Worm (Caenorhabditis elegans) whole organism, L1 larva: ENCODE data around the gene C53A3.4.
A peak's percentile ranks its signal among the peaks of the same experiment; 100 is the strongest.

Experiments
- C04F5.9 ChIP-seq: sonication (generic microtip); optimal IDR thresholded peaks from 2 replicates; lab custom pipeline; 2016; ENCODE audit warnings: missing genetic modification characterization, missing compliant biosample characterization
- aha-1 ChIP-seq: fragments of 150-350 bp; optimal IDR thresholded peaks from 2 replicates; lab custom pipeline; 2014; ENCODE audit warnings: missing biosample characterization, missing genetic modification characterization
- ceh-63 ChIP-seq: fragments of 200-800 bp; sonication (Bioruptor generic); optimal IDR thresholded peaks from 2 replicates; lab custom pipeline; 2018; ENCODE audit warnings: mild to moderate bottlenecking, missing genetic modification characterization, missing compliant biosample characterization
- ceh-8 ChIP-seq: fragments of 200-800 bp; sonication (Bioruptor generic); optimal IDR thresholded peaks from 2 replicates; lab custom pipeline; 2018; ENCODE audit warnings: mild to moderate bottlenecking, missing genetic modification characterization, moderate library complexity, missing compliant biosample characterization
- dpl-1 ChIP-seq, 3 experiments: fragments of 150-350 bp in 2 of 3; sonication (generic microtip) in 1 of 3; optimal IDR thresholded peaks; 2 replicates each; lab custom pipeline; 2014 to 2017; ENCODE audit warnings: missing biosample characterization in 3 of 3, missing genetic modification characterization in 3 of 3, missing genetic modification reagents in 3 of 3
- efl-1 ChIP-seq, 4 experiments: fragments of 150-350 bp; optimal IDR thresholded peaks in 3 of 4; peaks in 1 of 4; 1 replicate in 1 of 4; 2 replicates in 3 of 4; lab custom pipeline; 2014; ENCODE audit warnings: missing biosample characterization in 2 of 4, missing genetic modification characterization in 2 of 4, missing genetic modification reagents in 2 of 4
- efl-3 ChIP-seq: fragments of 200-800 bp; sonication (Bioruptor generic); optimal IDR thresholded peaks from 2 replicates; lab custom pipeline; 2018; ENCODE audit warnings: mild to moderate bottlenecking, missing genetic modification characterization, missing compliant biosample characterization
- egl-27 ChIP-seq, 2 experiments: fragments of 150-350 bp in 1 of 2; sonication (generic microtip); optimal IDR thresholded peaks; 3 replicates each; lab custom pipeline; 2017 to 2018; ENCODE audit warnings: missing biosample characterization in 2 of 2, missing genetic modification characterization in 2 of 2, missing genetic modification reagents in 2 of 2
- elt-2 ChIP-seq: sonication (generic microtip); optimal IDR thresholded peaks from 2 replicates; lab custom pipeline; 2016; ENCODE audit warnings: missing genetic modification characterization, mild to moderate bottlenecking, inconsistent platforms, missing compliant biosample characterization, missing genetic modification reagents
- elt-3 ChIP-seq, 6 experiments: fragments of 150-350 bp in 1 of 6; sonication (generic microtip); optimal IDR thresholded peaks; 2 replicates each; lab custom pipeline; 2017 to 2018; ENCODE audit warnings: missing biosample characterization in 6 of 6, missing genetic modification characterization in 6 of 6, inconsistent platforms in 1 of 6
- ets-5 ChIP-seq: fragments of 200-800 bp; sonication (Bioruptor generic); IDR thresholded peaks from 2 replicates; pipeline ENCODE4 v1.3.6; 2022; ENCODE audit warnings: missing genetic modification characterization, missing compliant biosample characterization
- fkh-10 ChIP-seq: sonication (generic microtip); optimal IDR thresholded peaks from 2 replicates; lab custom pipeline; 2017; ENCODE audit warnings: missing biosample characterization, missing genetic modification reagents, missing genetic modification characterization
- fkh-8 ChIP-seq: sonication (generic microtip); optimal IDR thresholded peaks from 2 replicates; lab custom pipeline; 2016; ENCODE audit warnings: mild to moderate bottlenecking, missing genetic modification characterization, missing compliant biosample characterization
- grh-1 ChIP-seq: fragments of 200-800 bp; sonication (Bioruptor generic); IDR thresholded peaks from 2 replicates; pipeline ENCODE4 v1.3.6; 2022; ENCODE audit warnings: missing genetic modification reagents, missing genetic modification characterization, missing compliant biosample characterization
- hlh-17 ChIP-seq: fragments of 200-800 bp; sonication (Bioruptor generic); optimal IDR thresholded peaks from 2 replicates; lab custom pipeline; 2018; ENCODE audit warnings: missing genetic modification characterization, mild to moderate bottlenecking, missing compliant biosample characterization, moderate library complexity, borderline replicate concordance
- lin-35 ChIP-seq, 2 experiments: fragments of 150-350 bp; optimal IDR thresholded peaks; 2 replicates each; lab custom pipeline; 2014; ENCODE audit warnings: missing biosample characterization in 2 of 2, missing genetic modification characterization in 2 of 2, missing genetic modification reagents in 2 of 2
- lin-39 ChIP-seq: fragments of 150-350 bp; optimal IDR thresholded peaks from 2 replicates; lab custom pipeline; 2014; ENCODE audit warnings: missing biosample characterization, missing genetic modification reagents, missing genetic modification characterization
- lsy-2 ChIP-seq, 2 experiments: fragments of 150-350 bp; optimal IDR thresholded peaks; 2 replicates each; lab custom pipeline; 2014; ENCODE audit warnings: missing biosample characterization in 2 of 2, missing genetic modification characterization in 2 of 2
- mdl-1 ChIP-seq, 2 experiments: fragments of 150-350 bp; optimal IDR thresholded peaks; 2 replicates each; lab custom pipeline; 2014 to 2017; ENCODE audit warnings: missing biosample characterization in 2 of 2, missing genetic modification characterization in 2 of 2, inconsistent platforms in 1 of 2
- mef-2 ChIP-seq: fragments of 150-350 bp; optimal IDR thresholded peaks from 2 replicates; lab custom pipeline; 2014; ENCODE audit warnings: missing biosample characterization, missing genetic modification characterization
- mep-1 ChIP-seq: fragments of 150-350 bp; optimal IDR thresholded peaks from 2 replicates; lab custom pipeline; 2014; ENCODE audit warnings: missing biosample characterization, missing genetic modification characterization
- nhr-11 ChIP-seq: fragments of 150-350 bp; optimal IDR thresholded peaks from 2 replicates; lab custom pipeline; 2014; ENCODE audit warnings: missing biosample characterization, missing genetic modification characterization
- nhr-237 ChIP-seq: fragments of 150-350 bp; optimal IDR thresholded peaks from 2 replicates; lab custom pipeline; 2014; ENCODE audit warnings: missing biosample characterization, missing genetic modification characterization
- nhr-28 ChIP-seq: fragments of 150-350 bp; optimal IDR thresholded peaks from 2 replicates; lab custom pipeline; 2014; ENCODE audit warnings: missing biosample characterization, missing genetic modification characterization
- nhr-47 ChIP-seq: sonication (generic microtip); optimal IDR thresholded peaks from 2 replicates; lab custom pipeline; 2016; ENCODE audit warnings: mild to moderate bottlenecking, missing genetic modification characterization, moderate library complexity, missing compliant biosample characterization
- nhr-71 ChIP-seq: sonication (generic microtip); optimal IDR thresholded peaks from 2 replicates; lab custom pipeline; 2016; ENCODE audit warnings: mild to moderate bottlenecking, missing genetic modification characterization, moderate library complexity, missing compliant biosample characterization
- nhr-85 ChIP-seq: sonication (generic microtip); peaks from one replicate; lab custom pipeline; 2016; ENCODE audit warnings: missing genetic modification characterization, inconsistent platforms, missing compliant biosample characterization
- pax-3 ChIP-seq: fragments of 200-800 bp; sonication (Bioruptor generic); optimal IDR thresholded peaks from 2 replicates; lab custom pipeline; 2018; ENCODE audit warnings: mild to moderate bottlenecking, missing genetic modification characterization, moderate library complexity, missing compliant biosample characterization
- snpc-4 ChIP-seq: fragments of 150-350 bp; optimal IDR thresholded peaks from 2 replicates; lab custom pipeline; 2014; ENCODE audit warnings: missing biosample characterization, missing genetic modification characterization
- sup-37 ChIP-seq: fragments of 200-800 bp; sonication (Bioruptor generic); optimal IDR thresholded peaks from 2 replicates; lab custom pipeline; 2018; ENCODE audit warnings: mild to moderate bottlenecking, missing genetic modification characterization, missing compliant biosample characterization
- swsn-7 ChIP-seq: sonication (generic microtip); optimal IDR thresholded peaks from 2 replicates; lab custom pipeline; 2016; ENCODE audit warnings: missing genetic modification characterization, missing compliant biosample characterization
- tlp-1 ChIP-seq: fragments of 150-350 bp; optimal IDR thresholded peaks from 2 replicates; lab custom pipeline; 2014; ENCODE audit warnings: missing biosample characterization, missing genetic modification characterization
- unc-62 ChIP-seq: fragments of 150-350 bp; optimal IDR thresholded peaks from 2 replicates; lab custom pipeline; 2014; ENCODE audit warnings: missing biosample characterization, missing genetic modification reagents, missing genetic modification characterization
- unc-86 ChIP-seq: sonication (generic microtip); optimal IDR thresholded peaks from 2 replicates; lab custom pipeline; 2016; ENCODE audit warnings: missing genetic modification characterization, missing compliant biosample characterization
- vab-15 ChIP-seq: sonication (generic microtip); optimal IDR thresholded peaks from 2 replicates; lab custom pipeline; 2017; ENCODE audit warnings: missing genotype, mild to moderate bottlenecking, missing genetic modification characterization, missing compliant biosample characterization
- xbp-1 ChIP-seq: sonication (generic microtip); optimal IDR thresholded peaks from 2 replicates; lab custom pipeline; 2016; ENCODE audit warnings: missing genetic modification characterization, missing compliant biosample characterization
- zag-1 ChIP-seq: fragments of 150-350 bp; optimal IDR thresholded peaks from 2 replicates; lab custom pipeline; 2014; ENCODE audit warnings: missing biosample characterization, missing genetic modification characterization

The C53A3.4 gene

ce11 chrV:5713510-5713909, 45.2 kb downstream of the C53A3.4 start:
- TF ChIP-seq sup-37 (GFP tag; lab: Kevin White, UChicago), result no peak
- no peak for TF ChIP-seq grh-1 (GFP tag; lab: Robert Waterston, UW)
- TF ChIP-seq aha-1, result no peak
- TF ChIP-seq efl-3 (GFP tag; lab: Kevin White, UChicago), result no peak
- no peak for TF ChIP-seq xbp-1 (tag; lab: Kevin White, UChicago)
- no peak for TF ChIP-seq unc-62 (GFP tag; lab: Kevin White, UChicago)
- TF ChIP-seq vab-15 (tag; lab: Kevin White, UChicago), result no peak
- TF ChIP-seq nhr-28, result no peak
- no peak for TF ChIP-seq mep-1
- TF ChIP-seq snpc-4 (tag; lab: Kevin White, UChicago), result no peak
- TF ChIP-seq lin-39 (tag; lab: Kevin White, UChicago), result no peak
- TF ChIP-seq, all 84 proteins: peak for 0

ce11 chrV:5712652-5713051, 46.0 kb downstream of the C53A3.4 start, which contains the start of gene gcst-1:
Gene gcst-1, plus strand, starts transcription at chrV:5712928.
- TF ChIP-seq nhr-47 (tag; lab: Kevin White, UChicago) (no peak), lin-35 (GFP tag; optimal IDR thresholded peaks at IDR 0.05; lab: Kevin White, UChicago) (peak in 1 of 2 experiments; percentile 23), ceh-63 (GFP tag; lab: Kevin White, UChicago) (no peak), C04F5.9 (tag; lab: Kevin White, UChicago) (no peak), lsy-2 (tag; optimal IDR thresholded peaks at IDR 0.05; lab: Kevin White, UChicago) (no peak), nhr-11 (tag; lab: Kevin White, UChicago) (no peak), swsn-7 (no peak), tlp-1 (tag; lab: Kevin White, UChicago) (no peak), mep-1 (no peak), pax-3 (tag; lab: Kevin White, UChicago) (no peak), nhr-237 (tag; lab: Kevin White, UChicago) (no peak), elt-3 (tag; optimal IDR thresholded peaks at IDR 0.05; lab: Kevin White, UChicago) (peak in 1 of 6 experiments; percentile 38), ceh-8 (no peak), egl-27 (tag; optimal IDR thresholded peaks at IDR 0.05; lab: Kevin White, UChicago) (no peak), elt-2 (tag; lab: Kevin White, UChicago) (peak; percentile 69), mdl-1 (tag; optimal IDR thresholded peaks at IDR 0.05; lab: Kevin White, UChicago) (peak in 1 of 2 experiments; percentile 40), ets-5 (GFP tag; lab: Robert Waterston, UW) (no peak), hlh-17 (GFP tag; lab: Kevin White, UChicago) (no peak), nhr-71 (tag; lab: Kevin White, UChicago) (peak; percentile 10), mef-2 (tag; lab: Kevin White, UChicago) (no peak)

ce11 chrV:5712189-5712588, 46.5 kb downstream of the C53A3.4 start:
- TF ChIP-seq zag-1 (tag; lab: Kevin White, UChicago) (no peak), lin-39 (tag; lab: Kevin White, UChicago) (no peak), mep-1 (no peak), dpl-1 (GFP tag; optimal IDR thresholded peaks at IDR 0.05; lab: Kevin White, UChicago) (no peak), snpc-4 (tag; lab: Kevin White, UChicago) (no peak), efl-1 (optimal IDR thresholded peaks at IDR 0.05; lab: Kevin White, UChicago) (peak in 1 of 2 experiments; percentile 9), efl-1 (GFP tag; optimal IDR thresholded peaks at IDR 0.05 in 1 of 2; lab: Kevin White, UChicago) (peak; percentile 18 to 72), lsy-2 (tag; optimal IDR thresholded peaks at IDR 0.05; lab: Kevin White, UChicago) (peak; percentile 18 to 29), unc-86 (tag; lab: Kevin White, UChicago) (no peak), nhr-85 (no peak), vab-15 (tag; lab: Kevin White, UChicago) (no peak), fkh-10 (GFP tag; lab: Kevin White, UChicago) (no peak), fkh-8 (tag; lab: Kevin White, UChicago) (no peak)
